Worm (Caenorhabditis elegans): ENCODE measurements around the gene Y105C5A.508.
"Not testable (repeated sequence)": the region's sequence is repeated elsewhere in the genome, so short reads cannot be mapped to it uniquely, and the experiment has no call there.

DNA sequence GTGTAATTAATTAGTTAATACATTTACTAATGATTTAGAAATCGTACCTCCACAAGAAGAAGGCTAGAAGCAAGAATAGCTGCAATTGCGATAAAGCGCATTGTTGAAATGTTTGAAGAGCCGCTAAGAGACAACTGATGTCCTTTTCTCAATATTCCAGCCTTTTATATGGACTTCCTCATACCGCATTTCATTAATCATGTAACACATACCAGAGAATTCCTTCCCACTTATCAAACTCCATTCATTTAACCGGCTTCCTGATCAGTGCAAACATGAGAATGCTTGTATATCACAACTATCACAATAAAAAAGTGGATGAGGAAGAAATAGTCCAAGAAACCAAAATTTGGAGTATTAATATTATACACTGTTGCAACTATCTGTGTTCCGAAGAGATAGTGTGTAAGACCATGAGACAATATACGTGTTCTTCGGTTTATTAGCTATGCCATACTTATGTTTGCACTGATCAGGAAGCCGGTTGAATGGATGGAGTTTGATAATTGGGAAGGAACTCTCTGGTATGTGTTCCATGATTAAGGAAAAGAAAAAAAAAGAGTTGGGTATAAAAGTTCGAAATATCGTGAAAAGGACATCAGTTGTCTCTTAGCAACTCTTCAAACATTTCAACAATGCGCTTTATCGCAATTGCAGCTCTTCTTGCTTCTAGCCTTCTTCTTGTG, 11.4 kb downstream of the Y105C5A.508 start, which contains the start of the genes pqn-78 and pqn-79:
- TF ChIP-seq skn-1, lin-15B, ZK546.5, lin-39, egl-5, nhr-76, unc-39 (tag; optimal IDR thresholded peaks at IDR 0.05): not testable (repeated sequence)
